Worm (Caenorhabditis elegans): ENCODE results near the gene E01G4.3.

E01G4.3 gene

DNA sequence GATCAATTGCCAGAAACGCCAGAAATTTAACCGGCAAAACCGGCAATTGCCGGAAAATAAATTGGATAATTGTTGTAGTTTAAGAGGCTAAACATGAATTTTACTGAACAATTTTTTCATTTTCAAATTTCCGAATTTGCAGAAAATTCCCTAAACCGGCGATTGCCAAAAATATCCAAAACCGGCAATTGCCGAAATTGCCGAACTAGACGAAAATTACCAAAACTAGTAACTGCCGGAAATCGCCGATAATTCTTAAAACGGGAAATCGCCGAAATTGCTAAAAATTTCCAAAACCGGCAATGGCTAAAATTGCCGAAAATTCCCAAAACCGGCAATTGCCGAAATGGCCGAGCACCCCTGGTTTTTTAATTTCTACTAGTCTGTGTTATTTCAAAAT is 10.0 kb upstream of the E01G4.3 start:
- TF ChIP-seq T22C8.4 (GFP tag; IDR thresholded peaks at IDR 0.05) (no peak), med-1 (GFP tag; optimal IDR thresholded peaks at IDR 0.05; ENCODE audit: insufficient read depth) (no peak), flt-1 (GFP tag; IDR thresholded peaks at IDR 0.05) (no peak), klf-2 (GFP tag; conservative IDR thresholded peaks at IDR 0.05) (no peak)

DNA sequence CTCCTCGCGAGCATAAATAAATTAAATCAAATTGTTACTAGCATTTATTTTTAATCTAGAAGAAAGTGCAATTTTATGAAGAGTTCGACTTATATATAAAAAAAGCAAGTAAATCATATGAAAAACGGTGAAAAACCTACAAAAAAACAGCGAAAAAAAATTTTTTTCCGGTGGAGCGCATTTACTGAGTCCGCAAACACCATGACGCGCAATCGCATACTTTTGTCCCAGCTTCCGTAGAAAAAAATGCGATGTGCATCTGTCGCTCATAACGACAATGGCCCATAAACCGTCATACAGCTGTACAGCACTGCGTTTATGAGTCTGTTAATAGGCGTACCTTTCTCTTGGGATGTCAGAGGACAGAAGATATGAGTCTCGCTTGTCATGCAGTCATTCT is 7.8 kb upstream of the E01G4.3 start:
- TF ChIP-seq cog-1 (tag; optimal IDR thresholded peaks at IDR 0.05) = no peak
- no peak for TF ChIP-seq tab-1 (GFP tag; IDR thresholded peaks at IDR 0.05)
- no peak for TF ChIP-seq ref-1 (GFP tag; conservative IDR thresholded peaks at IDR 0.05)
- TF ChIP-seq ztf-23 (GFP tag; IDR thresholded peaks at IDR 0.05) = no peak
- TF ChIP-seq ztf-29 (GFP tag; IDR thresholded peaks at IDR 0.05) = no peak; the same call in 1 of the 2 replicates
- no peak for TF ChIP-seq flt-1 (GFP tag; IDR thresholded peaks at IDR 0.05)
- no peak for TF ChIP-seq klf-2 (GFP tag; conservative IDR thresholded peaks at IDR 0.05)
- no peak for TF ChIP-seq med-1 (GFP tag; optimal IDR thresholded peaks at IDR 0.05; ENCODE audit: insufficient read depth)
- TF ChIP-seq T22C8.4 (GFP tag; IDR thresholded peaks at IDR 0.05) = no peak

DNA sequence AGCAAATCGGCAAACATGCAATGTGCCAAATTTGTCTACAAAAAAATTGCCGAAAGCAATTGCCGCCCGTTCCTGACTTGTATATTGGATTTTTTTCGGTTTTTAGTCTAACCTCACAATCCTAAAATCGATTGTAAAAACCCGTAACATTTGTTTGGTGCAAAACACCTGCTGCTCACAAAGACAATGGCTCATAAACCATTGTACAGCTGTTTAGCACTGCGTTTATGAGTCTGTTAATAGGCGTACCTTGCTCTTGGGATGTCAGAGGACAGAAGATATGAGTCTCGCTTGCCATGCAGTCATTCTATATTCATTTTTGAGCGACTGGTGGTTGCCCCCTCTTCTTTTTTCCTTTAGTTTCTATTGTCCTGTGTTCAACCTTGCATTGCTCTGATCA is 2.7 kb upstream of the E01G4.3 start, which contains the start of gene E01G4.5:
E01G4.5 (plus strand) TSS at position 301 of the 400 bp plus-strand sequence.
- no peak for TF ChIP-seq klf-2 (GFP tag; conservative IDR thresholded peaks at IDR 0.05)
- TF ChIP-seq tab-1 (GFP tag; IDR thresholded peaks at IDR 0.05) = no peak
- TF ChIP-seq ref-1 (GFP tag; conservative IDR thresholded peaks at IDR 0.05) = no peak
- no peak for TF ChIP-seq med-1 (GFP tag; optimal IDR thresholded peaks at IDR 0.05; ENCODE audit: insufficient read depth)
- no peak for TF ChIP-seq cog-1 (tag; optimal IDR thresholded peaks at IDR 0.05)
- no peak for TF ChIP-seq ztf-29 (GFP tag; IDR thresholded peaks at IDR 0.05)
- no peak for TF ChIP-seq flt-1 (GFP tag; IDR thresholded peaks at IDR 0.05)

DNA sequence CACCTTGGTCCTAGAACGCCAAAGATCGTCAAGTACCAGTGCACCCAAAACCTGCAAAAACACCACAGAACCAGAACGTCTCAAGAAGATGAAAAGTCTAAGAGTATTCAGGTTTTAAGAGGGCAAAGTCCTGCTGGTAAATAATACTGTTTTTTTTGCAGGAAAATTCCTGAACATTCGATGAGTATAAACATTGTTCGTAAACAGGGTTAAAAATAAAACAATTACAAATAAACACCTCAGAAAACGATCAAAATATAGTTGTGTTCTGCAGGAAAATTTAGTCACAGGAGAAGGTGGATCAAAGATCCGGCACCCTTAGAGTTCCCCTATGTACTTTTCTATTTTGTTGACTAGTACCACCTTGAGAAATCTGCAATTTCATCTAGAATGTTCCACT is 1.3 kb upstream of the E01G4.3 start:
- no peak for TF ChIP-seq klf-2 (GFP tag; conservative IDR thresholded peaks at IDR 0.05)
- no peak for TF ChIP-seq ztf-29 (GFP tag; IDR thresholded peaks at IDR 0.05)
- TF ChIP-seq ref-1 (GFP tag; conservative IDR thresholded peaks at IDR 0.05) = no peak
- TF ChIP-seq med-1 (GFP tag; optimal IDR thresholded peaks at IDR 0.05; ENCODE audit: insufficient read depth) = no peak
- no peak for TF ChIP-seq cog-1 (tag; optimal IDR thresholded peaks at IDR 0.05)
- no peak for TF ChIP-seq tab-1 (GFP tag; IDR thresholded peaks at IDR 0.05)
- TF ChIP-seq flt-1 (GFP tag; IDR thresholded peaks at IDR 0.05) = no peak
- no peak for TF ChIP-seq T22C8.4 (GFP tag; IDR thresholded peaks at IDR 0.05)

DNA sequence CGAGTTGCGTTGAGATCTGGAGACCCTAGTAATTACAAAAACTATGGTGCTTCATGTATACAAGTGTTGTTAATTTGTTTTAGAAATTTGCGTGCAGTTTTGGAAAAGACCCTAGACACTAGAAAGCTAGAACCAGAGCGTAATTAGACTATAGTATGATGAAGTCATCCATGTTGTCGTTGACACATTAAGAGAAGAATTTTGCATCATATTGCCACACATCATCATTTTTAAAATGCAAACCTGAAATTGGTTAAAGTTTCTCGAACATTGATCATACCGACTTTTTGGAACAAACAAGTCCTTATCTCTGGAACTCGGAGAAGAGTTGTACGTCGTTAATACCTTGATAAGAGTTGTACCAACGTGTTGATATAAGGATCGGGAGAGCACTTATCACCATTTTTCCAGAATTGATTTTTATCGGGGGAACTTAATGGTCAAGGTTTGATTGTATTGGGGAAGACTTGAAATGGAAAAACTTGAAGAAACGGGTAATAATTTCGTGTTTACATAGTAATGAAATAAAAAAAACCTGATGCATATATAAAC is 1.5 kb downstream of the E01G4.3 start:
- TF ChIP-seq flt-1 (GFP tag; IDR thresholded peaks at IDR 0.05) (no peak), cog-1 (tag; optimal IDR thresholded peaks at IDR 0.05) (no peak), ref-1 (GFP tag; conservative IDR thresholded peaks at IDR 0.05) (no peak), ztf-23 (GFP tag; IDR thresholded peaks at IDR 0.05) (no peak), med-1 (GFP tag; optimal IDR thresholded peaks at IDR 0.05; ENCODE audit: insufficient read depth) (no peak), T22C8.4 (GFP tag; IDR thresholded peaks at IDR 0.05) (no peak), ztf-29 (GFP tag; IDR thresholded peaks at IDR 0.05) (no peak), klf-2 (GFP tag; conservative IDR thresholded peaks at IDR 0.05) (no peak), tab-1 (GFP tag; IDR thresholded peaks at IDR 0.05) (no peak)

DNA sequence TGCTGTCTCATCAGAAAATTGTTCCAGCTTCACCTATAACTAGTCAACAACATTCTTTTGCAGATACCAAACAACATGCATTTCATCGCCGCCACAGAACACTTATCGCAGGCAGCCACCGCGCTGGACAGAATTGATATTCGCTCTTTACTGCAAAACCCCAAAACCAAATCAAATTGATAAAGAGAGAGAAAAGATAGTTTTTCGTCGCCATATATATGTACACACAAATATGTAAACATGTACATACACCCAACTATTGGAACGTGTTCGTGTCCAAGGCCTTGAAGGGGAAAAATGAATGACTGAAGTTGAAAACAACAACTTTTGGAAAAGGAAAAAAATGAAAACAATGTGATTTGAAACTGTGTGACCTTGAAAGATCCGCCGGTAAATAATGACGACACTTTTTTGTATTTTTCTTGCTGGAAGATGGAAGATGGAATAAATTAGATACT is 4.0 kb downstream of the E01G4.3 start:
- no peak for TF ChIP-seq ref-1 (GFP tag; conservative IDR thresholded peaks at IDR 0.05)
- no peak for TF ChIP-seq ztf-23 (GFP tag; IDR thresholded peaks at IDR 0.05)
- TF ChIP-seq tab-1 (GFP tag; IDR thresholded peaks at IDR 0.05) = no peak
- no peak for TF ChIP-seq cog-1 (tag; optimal IDR thresholded peaks at IDR 0.05)
- no peak for TF ChIP-seq T22C8.4 (GFP tag; IDR thresholded peaks at IDR 0.05)
- TF ChIP-seq klf-2 (GFP tag; conservative IDR thresholded peaks at IDR 0.05) = no peak
- no peak for TF ChIP-seq med-1 (GFP tag; optimal IDR thresholded peaks at IDR 0.05; ENCODE audit: insufficient read depth)
- no peak for TF ChIP-seq flt-1 (GFP tag; IDR thresholded peaks at IDR 0.05)
- no peak for TF ChIP-seq ztf-29 (GFP tag; IDR thresholded peaks at IDR 0.05)

DNA sequence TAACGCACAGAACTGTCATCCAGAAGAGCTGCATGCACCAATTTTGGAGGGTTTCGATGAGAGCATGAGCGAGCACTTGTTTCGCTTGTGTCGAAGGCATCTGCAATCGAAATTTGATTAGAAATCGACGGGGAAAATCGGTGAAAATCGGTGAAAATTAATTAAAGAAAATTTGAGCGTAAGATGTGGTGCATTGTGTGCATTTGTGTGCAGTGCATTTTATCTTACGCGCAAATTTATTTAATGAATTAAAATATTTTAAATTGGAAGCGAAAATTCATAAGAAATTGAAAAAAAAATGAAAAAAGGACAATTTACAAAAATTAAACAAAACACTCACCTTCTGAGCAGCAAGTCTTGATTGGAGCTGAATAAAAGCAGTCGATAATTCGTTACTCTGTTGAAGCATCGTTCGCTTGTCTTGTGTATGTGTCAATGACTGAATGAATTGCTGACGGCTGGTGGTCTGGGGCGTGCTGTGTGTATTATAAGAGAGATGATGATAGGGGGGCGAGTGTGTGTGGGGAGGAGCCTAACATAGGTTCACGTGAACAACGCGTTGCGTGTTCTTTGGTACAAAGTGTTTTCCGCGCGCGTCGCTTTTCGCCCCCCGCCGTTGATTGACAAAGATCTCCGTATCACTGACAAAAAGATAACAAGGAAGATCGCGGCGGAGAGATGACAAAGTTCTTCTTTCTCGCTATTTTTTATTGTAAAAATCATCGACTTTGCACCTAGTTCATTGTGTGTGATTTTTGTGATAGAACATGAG is 7.6 kb downstream of the E01G4.3 start:
- TF ChIP-seq ref-1 (GFP tag; conservative IDR thresholded peaks at IDR 0.05) = no peak
- no peak for TF ChIP-seq T22C8.4 (GFP tag; IDR thresholded peaks at IDR 0.05)
- TF ChIP-seq cog-1 (tag; optimal IDR thresholded peaks at IDR 0.05) = peak; percentile 70
- peak; percentile 69; the same call in 1 of the 2 replicates for TF ChIP-seq flt-1 (GFP tag; IDR thresholded peaks at IDR 0.05)
- no peak for TF ChIP-seq ztf-29 (GFP tag; IDR thresholded peaks at IDR 0.05)
- no peak for TF ChIP-seq med-1 (GFP tag; optimal IDR thresholded peaks at IDR 0.05; ENCODE audit: insufficient read depth)
- TF ChIP-seq tab-1 (GFP tag; IDR thresholded peaks at IDR 0.05) = no peak
- no peak for TF ChIP-seq ztf-23 (GFP tag; IDR thresholded peaks at IDR 0.05)
- TF ChIP-seq klf-2 (GFP tag; conservative IDR thresholded peaks at IDR 0.05) = no peak

DNA sequence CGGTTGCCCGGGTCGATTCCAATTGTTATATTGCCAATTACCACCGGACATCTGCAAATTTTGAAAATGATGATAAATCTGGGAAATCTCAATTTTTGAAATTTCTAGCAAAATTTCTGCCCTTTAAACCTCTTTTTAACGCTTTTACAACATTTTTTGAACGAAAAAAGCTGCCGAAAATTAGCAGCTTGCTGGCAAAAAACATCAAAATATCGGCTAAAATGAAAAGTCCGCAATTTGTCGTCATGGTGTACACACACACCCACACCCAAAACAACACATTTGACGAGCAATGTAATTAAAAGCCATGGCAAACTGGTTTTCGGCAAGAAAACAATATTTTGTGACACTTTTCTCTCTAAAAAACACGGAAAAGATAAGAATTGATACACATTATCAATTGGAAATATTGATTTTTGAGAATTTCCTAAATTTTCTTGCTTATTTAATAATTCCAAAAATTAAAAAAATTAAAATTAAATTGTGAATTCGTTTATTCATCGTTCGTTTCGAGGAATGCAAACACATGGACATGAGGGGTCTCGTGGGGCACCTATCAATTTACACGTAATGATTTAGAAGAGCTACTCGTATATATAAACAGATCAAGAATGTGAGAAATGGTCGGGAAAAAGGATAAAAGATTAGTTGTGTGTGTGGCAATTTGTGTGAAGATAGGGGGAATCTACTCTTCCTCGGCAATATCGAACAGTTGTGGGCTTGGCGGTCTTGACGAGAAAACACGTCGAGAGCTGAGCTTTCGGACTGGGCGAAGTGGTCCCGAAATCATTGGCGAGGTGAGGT is 8.6 kb downstream of the E01G4.3 start, which contains the start of gene pqn-27:
pqn-27 (minus strand) TSS at position 51 of the 804 bp plus-strand sequence.
- 0 out of 2 replicates have a peak, but pooled peaks have one; percentile 6 for TF ChIP-seq ref-1 (GFP tag; conservative IDR thresholded peaks at IDR 0.05)
- no peak for TF ChIP-seq T22C8.4 (GFP tag; IDR thresholded peaks at IDR 0.05)
- TF ChIP-seq cog-1 (tag; optimal IDR thresholded peaks at IDR 0.05) = peak; percentile 60
- no peak for TF ChIP-seq ztf-23 (GFP tag; IDR thresholded peaks at IDR 0.05)
- TF ChIP-seq tab-1 (GFP tag; IDR thresholded peaks at IDR 0.05) = no peak
- no peak for TF ChIP-seq med-1 (GFP tag; optimal IDR thresholded peaks at IDR 0.05; ENCODE audit: insufficient read depth)
- TF ChIP-seq ztf-29 (GFP tag; IDR thresholded peaks at IDR 0.05) = no peak
- no peak for TF ChIP-seq klf-2 (GFP tag; conservative IDR thresholded peaks at IDR 0.05)
- TF ChIP-seq flt-1 (GFP tag; IDR thresholded peaks at IDR 0.05) = 0 out of 2 replicates have a peak, but pooled peaks have one; percentile 6

Data from whole organism, midembryonic.